Worm (Caenorhabditis elegans) whole organism, dauer: ENCODE data around the gene tam-1.

Experiments used
- unc-62 ChIP-seq: sonication (generic microtip); optimal IDR thresholded peaks from 2 replicates; lab custom pipeline; 2017; ENCODE audit warnings: missing biosample characterization, missing genetic modification reagents, missing genetic modification characterization

Gene tam-1

DNA sequence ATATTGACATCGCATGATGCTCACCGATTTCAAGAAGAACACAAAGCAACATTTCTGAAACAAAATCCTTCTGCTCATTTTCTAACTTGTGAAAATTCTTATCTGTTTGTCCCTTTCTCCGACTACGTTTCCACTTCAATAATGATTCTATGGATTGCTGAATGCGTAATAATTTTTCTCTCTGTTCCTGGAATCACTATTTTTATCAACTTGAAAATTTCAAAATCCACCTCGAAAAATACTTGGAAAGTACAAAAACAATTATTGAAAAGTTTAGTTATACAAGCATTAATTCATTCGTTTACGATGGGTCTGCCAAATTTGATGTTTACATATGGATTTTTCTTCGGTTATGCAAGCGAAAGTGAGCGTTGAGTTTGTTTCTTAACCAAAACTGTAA lies 40.9 kb downstream of the tam-1 start, which contains the start of gene srh-22:
TSS of gene srh-22 (plus strand) at position 301 of the 400 bp plus-strand sequence.
- TF ChIP-seq unc-62 (GFP tag; lab: Kevin White, UChicago), result no peak

DNA sequence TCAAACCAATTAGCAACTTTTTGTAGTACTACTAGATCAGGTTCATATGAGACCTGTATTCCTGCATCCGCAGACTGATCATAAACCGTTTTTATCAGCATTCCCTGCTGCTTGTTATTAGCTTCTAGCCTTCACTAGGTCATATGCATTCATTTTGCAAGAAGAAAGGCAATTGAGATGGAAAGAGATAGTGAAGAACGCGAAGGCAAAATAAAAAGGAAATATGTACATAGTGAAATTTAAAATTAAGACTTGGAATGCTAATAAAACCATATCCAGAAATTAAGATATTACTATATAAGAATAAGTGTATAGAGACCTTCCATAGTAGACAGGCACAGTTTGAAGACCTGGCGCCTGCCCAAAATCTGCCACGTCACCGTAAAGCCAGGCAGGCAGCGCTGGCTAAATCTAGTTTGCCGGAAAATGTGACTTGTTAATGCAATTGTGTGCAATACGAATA lies 42.2 kb downstream of the tam-1 start, which contains the start of the genes C02E7.8 and srh-23:
TSS of gene C02E7.8 (minus strand) at position 101 of the 463 bp plus-strand sequence.
TSS of gene srh-23 (plus strand) at position 413 of the 463 bp plus-strand sequence.
- TF ChIP-seq unc-62 (GFP tag; lab: Kevin White, UChicago), result no peak

DNA sequence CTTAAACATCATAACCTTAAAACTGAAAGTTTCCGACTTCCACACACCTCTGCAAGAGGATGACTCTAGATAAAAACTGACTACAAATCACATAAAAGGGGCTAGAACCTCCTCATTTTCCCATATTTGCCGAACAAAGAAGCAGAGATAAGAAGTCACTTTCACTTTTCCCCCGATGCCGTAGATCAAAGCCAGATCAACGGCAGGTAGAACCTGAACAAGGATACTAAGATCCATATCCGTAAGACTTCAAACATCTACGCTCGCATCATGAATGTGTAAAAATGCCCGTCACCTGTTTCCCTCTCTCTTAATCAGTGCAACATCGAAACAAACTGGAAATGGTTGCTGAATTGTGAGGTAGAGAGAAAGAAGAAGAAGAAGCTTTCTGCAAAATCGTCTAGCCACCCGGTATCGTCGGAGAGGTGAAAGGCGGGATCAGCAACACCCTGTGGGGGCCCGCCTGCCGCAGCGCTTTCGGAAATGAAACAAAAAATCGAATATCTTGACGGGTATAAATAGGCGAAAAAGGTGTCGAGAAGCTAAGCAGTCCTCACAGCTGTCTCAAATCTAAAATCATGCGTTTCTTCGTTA lies 44.1 kb downstream of the tam-1 start, which contains the start of gene C02E7.6:
TSS of gene C02E7.6 (plus strand) at position 544 of the 594 bp plus-strand sequence.
- no peak for TF ChIP-seq unc-62 (GFP tag; lab: Kevin White, UChicago)

DNA sequence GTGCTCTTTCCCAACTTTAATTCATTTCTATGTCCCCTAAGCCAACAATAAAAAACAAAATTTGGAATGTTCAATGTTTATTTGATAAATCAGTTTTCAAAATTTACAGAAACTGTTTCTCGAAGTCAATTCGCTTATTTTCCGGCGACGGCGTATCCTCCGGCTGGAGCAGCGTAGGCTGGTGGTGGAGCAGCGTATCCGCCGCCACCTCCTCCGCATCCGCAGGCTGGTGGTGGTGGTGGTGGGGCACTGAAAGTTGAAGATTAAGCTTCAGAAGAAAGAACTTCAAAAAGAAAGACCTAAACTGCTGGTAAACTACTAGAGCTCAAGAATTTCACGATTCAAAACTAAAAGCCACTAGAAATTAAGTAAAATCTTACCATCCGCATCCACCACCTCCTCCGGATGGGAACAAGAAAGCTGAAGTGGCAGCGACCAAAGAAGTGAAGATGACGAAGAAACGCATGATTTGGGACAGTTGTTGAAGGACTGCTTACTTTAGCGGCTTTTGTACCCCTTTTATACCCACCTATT lies 44.7 kb downstream of the tam-1 start, which contains the start of gene C02E7.7:
TSS of gene C02E7.7 (minus strand) at position 484 of the 534 bp plus-strand sequence.
- no peak for TF ChIP-seq unc-62 (GFP tag; lab: Kevin White, UChicago)

DNA sequence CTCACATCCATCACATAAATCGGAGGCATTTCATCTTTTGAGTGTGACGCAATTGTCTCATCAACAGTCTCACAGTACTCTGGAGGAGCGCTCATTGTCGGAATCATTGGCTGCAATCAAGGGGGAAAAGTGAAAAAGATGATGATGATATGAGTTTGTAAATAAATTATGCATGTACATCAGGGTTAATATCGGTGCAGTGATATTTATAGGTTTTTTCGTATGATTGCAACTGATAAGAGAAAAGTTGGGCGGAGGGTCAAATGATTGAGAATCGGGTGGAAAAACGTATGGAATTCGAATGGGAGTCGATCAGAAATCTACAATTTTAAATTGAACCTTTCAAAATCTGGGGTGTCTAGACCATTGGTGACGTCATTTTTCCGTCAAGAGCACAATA lies 48.0 kb downstream of the tam-1 start, which contains the start of gene H23N18.6:
TSS of gene H23N18.6 (minus strand) at position 201 of the 400 bp plus-strand sequence.
- no peak for TF ChIP-seq unc-62 (GFP tag; lab: Kevin White, UChicago)

DNA sequence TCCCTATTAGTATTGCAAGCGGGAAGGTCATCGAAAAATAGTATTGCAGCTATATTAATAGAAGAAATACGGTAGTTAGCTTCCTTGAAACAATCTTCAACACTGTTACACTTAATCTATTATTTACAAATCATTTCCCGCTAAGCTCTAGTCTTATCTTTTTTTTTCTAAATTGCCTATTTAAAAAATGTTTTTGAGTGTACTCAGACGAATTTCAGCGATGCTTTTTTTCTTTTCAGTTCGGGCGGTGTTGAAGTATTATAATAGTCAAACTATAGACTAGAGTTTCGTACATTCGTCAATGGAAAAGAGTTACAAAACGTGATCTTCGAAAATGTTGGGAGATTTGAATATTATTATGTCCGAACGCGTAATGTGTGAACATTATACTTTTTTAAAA lies 49.0 kb downstream of the tam-1 start:
- no peak for TF ChIP-seq unc-62 (GFP tag; lab: Kevin White, UChicago)

DNA sequence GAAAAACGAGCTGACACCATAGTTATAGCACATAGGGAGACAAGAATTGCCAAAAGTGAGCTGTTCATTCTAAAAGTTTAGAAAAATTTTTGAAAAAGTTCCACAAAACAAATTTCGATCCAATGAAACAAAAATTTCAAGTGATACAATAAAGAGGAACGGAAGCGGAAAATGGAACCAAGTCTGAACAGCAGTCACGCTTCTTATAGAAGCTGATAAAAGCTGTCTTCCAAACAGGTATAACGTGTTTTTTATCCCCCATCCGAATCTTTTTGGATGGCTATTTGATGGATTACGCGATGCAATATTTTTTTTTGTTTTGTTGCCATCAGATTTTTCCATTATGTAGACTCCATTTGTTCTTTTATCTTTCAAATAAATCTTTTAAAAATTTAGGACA lies 50.6 kb downstream of the tam-1 start, which contains the start of gene H23N18.5:
TSS of gene H23N18.5 (minus strand) at position 69 of the 400 bp plus-strand sequence.
- no peak for TF ChIP-seq unc-62 (GFP tag; lab: Kevin White, UChicago)
